Worm (Caenorhabditis elegans): Measurements from ENCODE around the gene F26F12.5.

DNA sequence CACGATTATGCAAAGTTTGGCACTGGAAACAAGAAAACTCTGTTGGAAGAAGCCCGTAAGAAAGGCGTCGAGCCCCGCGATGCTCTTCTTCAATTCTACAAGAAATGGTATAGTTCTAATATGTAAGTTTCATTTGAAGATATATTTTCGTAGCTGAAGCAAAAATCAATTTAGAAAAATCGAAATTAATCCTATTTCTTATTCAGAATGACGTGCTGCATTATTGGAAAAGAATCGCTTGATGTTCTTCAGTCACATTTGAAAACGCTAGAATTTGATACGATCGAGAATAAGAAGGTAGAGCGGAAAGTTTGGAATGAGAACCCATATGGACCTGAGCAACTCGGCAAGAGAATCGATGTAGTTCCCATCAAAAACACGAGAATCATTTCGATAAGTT lies 12.0 kb upstream of the F26F12.5 start:
- TF ChIP-seq F13H6.1 (tag; optimal IDR thresholded peaks at IDR 0.05) (no peak), ama-1 (optimal IDR thresholded peaks at IDR 0.05) (no peak), ztf-16 (tag; optimal IDR thresholded peaks at IDR 0.05) (no peak), fkh-10 (GFP tag; optimal IDR thresholded peaks at IDR 0.05) (no peak), fkh-6 (tag; optimal IDR thresholded peaks at IDR 0.05) (no peak)

Measured in whole organism, late embryonic.